Fruit fly (Drosophila melanogaster) whole organism, adult: Measurements from ENCODE around the gene cert.

ENCODE experiments used
- CG11617 ChIP-seq: fragments of 200-800 bp; sonication (Bioruptor generic); optimal IDR thresholded peaks from 2 replicates; lab custom pipeline; 2017; ENCODE audit warnings: mild to moderate bottlenecking, missing biosample characterization, missing genetic modification reagents, missing genetic modification characterization
- CG14711 ChIP-seq: fragments of 200-800 bp; sonication (Bioruptor generic); optimal IDR thresholded peaks from 2 replicates; lab custom pipeline; 2018; ENCODE audit warnings: missing biosample characterization, mild to moderate bottlenecking, missing genetic modification characterization, moderate library complexity
- CG1620 ChIP-seq: fragments of 200-800 bp; sonication (Bioruptor generic); optimal IDR thresholded peaks from 2 replicates; lab custom pipeline; 2016; ENCODE audit warnings: missing biosample characterization, missing genetic modification characterization
- CG7045 ChIP-seq: fragments of 200-800 bp; sonication (Bioruptor generic); optimal IDR thresholded peaks from 2 replicates; lab custom pipeline; 2017; ENCODE audit warnings: missing biosample characterization, mild to moderate bottlenecking, missing genetic modification characterization
- CG7101 ChIP-seq: fragments of 200-800 bp; sonication (Bioruptor generic); optimal IDR thresholded peaks from 2 replicates; lab custom pipeline; 2018; ENCODE audit warnings: missing biosample characterization, mild to moderate bottlenecking, missing genetic modification characterization, moderate library complexity
- Clk ChIP-seq: fragments of 200-800 bp; sonication (Bioruptor generic); optimal IDR thresholded peaks from 2 replicates; lab custom pipeline; 2017; ENCODE audit warnings: missing biosample characterization, missing genetic modification characterization
- Crg-1 ChIP-seq: fragments of 200-800 bp; sonication (Bioruptor generic); optimal IDR thresholded peaks from 2 replicates; lab custom pipeline; 2016; ENCODE audit warnings: missing biosample characterization, missing genetic modification characterization
- Hr96 ChIP-seq: fragments of 200-800 bp; sonication (Bioruptor generic); optimal IDR thresholded peaks from 2 replicates; lab custom pipeline; 2016; ENCODE audit warnings: missing biosample characterization, missing genetic modification characterization
- bab1 ChIP-seq: fragments of 200-800 bp; sonication (Bioruptor generic); optimal IDR thresholded peaks from 3 replicates; lab custom pipeline; 2019; ENCODE audit warnings: missing biosample characterization, mild to moderate bottlenecking, missing genetic modification characterization, moderate library complexity
- kay ChIP-seq: fragments of 200-800 bp; sonication (Bioruptor generic); peaks from one replicate; lab custom pipeline; 2016; ENCODE audit warnings: missing biosample characterization, missing genetic modification characterization, borderline replicate concordance
- ovo ChIP-seq: fragments of 200-800 bp; sonication (Bioruptor generic); optimal IDR thresholded peaks from 2 replicates; lab custom pipeline; 2016; ENCODE audit warnings: missing biosample characterization, missing genetic modification characterization
- tj ChIP-seq: fragments of 200-800 bp; sonication (Bioruptor generic); optimal IDR thresholded peaks from 3 replicates; lab custom pipeline; 2017; ENCODE audit warnings: missing biosample characterization, mild to moderate bottlenecking, missing genetic modification characterization, moderate library complexity
- toe ChIP-seq: fragments of 200-800 bp; sonication (Bioruptor generic); optimal IDR thresholded peaks from 2 replicates; lab custom pipeline; 2016; ENCODE audit warnings: missing biosample characterization, missing genetic modification characterization

DNA sequence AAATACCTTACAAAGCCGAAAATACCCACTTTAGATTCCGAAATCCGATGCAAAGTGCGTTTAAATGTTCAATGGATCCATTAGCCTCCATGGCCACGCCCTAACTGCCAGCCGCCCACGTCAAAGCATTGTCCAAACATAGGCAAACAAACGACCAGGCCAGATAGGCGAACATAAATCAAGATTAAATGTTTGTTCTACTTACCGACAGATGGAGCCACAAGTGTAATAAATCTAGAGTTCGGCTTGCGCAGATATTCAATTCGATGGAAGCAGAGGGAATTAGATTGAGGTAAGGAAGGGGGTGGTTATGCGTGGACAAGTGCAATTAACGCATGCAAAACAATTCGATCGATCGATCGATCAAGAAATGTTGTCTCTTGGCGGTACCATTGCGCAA, 34.1 kb upstream of the cert start:
- TF ChIP-seq CG7045 (GFP tag; lab: Kevin White, UChicago): no peak
- TF ChIP-seq kay (GFP tag; lab: Kevin White, UChicago): no peak
- no peak for TF ChIP-seq toe (GFP tag; lab: Kevin White, UChicago)
- no peak for TF ChIP-seq ovo (GFP tag; lab: Kevin White, UChicago)
- TF ChIP-seq bab1: no peak
- TF ChIP-seq CG7101: no peak
- TF ChIP-seq Hr96: no peak
- no peak for TF ChIP-seq CG1620
- no peak for TF ChIP-seq CG14711
- no peak for TF ChIP-seq CG11617 (GFP tag; lab: Kevin White, UChicago)
- TF ChIP-seq Crg-1 (GFP tag; lab: Kevin White, UChicago): no peak
- no peak for TF ChIP-seq tj
- no peak for TF ChIP-seq Clk
